Worm (Caenorhabditis elegans) whole organism, young adult: ENCODE measurements around the gene srd-4.

Experiments used
- F52B5.7 ChIP-seq: sonication (generic microtip); optimal IDR thresholded peaks from 2 replicates; lab custom pipeline; 2016; ENCODE audit warnings: mild to moderate bottlenecking, missing genetic modification characterization, missing compliant biosample characterization
- K12H6.12 ChIP-seq: fragments of 200-800 bp; sonication (Bioruptor generic); optimal IDR thresholded peaks from 2 replicates; lab custom pipeline; 2018; ENCODE audit warnings: mild to moderate bottlenecking, missing genetic modification characterization, missing compliant biosample characterization
- ama-1 ChIP-seq, 3 experiments: fragments of 150-350 bp in 1 of 3; sonication (generic microtip) in 2 of 3; optimal IDR thresholded peaks; 2 replicates each; lab custom pipeline; 2014 to 2018; ENCODE audit warnings: missing biosample characterization in 2 of 3, missing genetic modification characterization in 2 of 3, missing genetic modification reagents in 2 of 3
- cebp-1 ChIP-seq, 2 experiments: fragments of 200-800 bp in 1 of 2; sonication (Bioruptor generic) in 1 of 2; sonication (generic microtip) in 1 of 2; IDR thresholded peaks in 1 of 2; optimal IDR thresholded peaks in 1 of 2; 2 replicates each; pipeline versions ENCODE4 v1.3.6 to Lab custom; 2017 to 2022; ENCODE audit warnings: missing compliant biosample characterization in 2 of 2, missing genetic modification characterization in 2 of 2, mild to moderate bottlenecking in 1 of 2, missing genetic modification reagents in 1 of 2, moderate library complexity in 1 of 2
- cebp-2 ChIP-seq: fragments of 200-800 bp; sonication (Bioruptor generic); IDR thresholded peaks from 2 replicates; pipeline ENCODE4 v1.3.6; 2022; ENCODE audit warnings: missing genetic modification characterization, missing compliant biosample characterization
- egl-18 ChIP-seq: fragments of 200-800 bp; sonication (Bioruptor generic); IDR thresholded peaks from 2 replicates; pipeline ENCODE4 v1.3.6; 2022; ENCODE audit warnings: missing genetic modification reagents, missing genetic modification characterization, missing compliant biosample characterization
- egrh-3 ChIP-seq: fragments of 200-800 bp; sonication (Bioruptor generic); IDR thresholded peaks from 2 replicates; pipeline ENCODE4 v1.3.6; 2022; ENCODE audit warnings: missing genetic modification reagents, missing genetic modification characterization, missing compliant biosample characterization
- gei-17 ChIP-seq: fragments of 200-800 bp; sonication (Bioruptor generic); optimal IDR thresholded peaks from 2 replicates; lab custom pipeline; 2018; ENCODE audit warnings: mild to moderate bottlenecking, missing genetic modification characterization, missing compliant biosample characterization
- lin-26 ChIP-seq: fragments of 200-800 bp; sonication (Bioruptor generic); IDR thresholded peaks from 2 replicates; pipeline ENCODE4 v1.3.6; 2022; ENCODE audit warnings: missing genetic modification reagents, missing genetic modification characterization, missing compliant biosample characterization
- mxl-1 ChIP-seq: sonication (generic microtip); optimal IDR thresholded peaks from 2 replicates; lab custom pipeline; 2016; ENCODE audit warnings: missing genetic modification characterization, missing compliant biosample characterization

DNA sequence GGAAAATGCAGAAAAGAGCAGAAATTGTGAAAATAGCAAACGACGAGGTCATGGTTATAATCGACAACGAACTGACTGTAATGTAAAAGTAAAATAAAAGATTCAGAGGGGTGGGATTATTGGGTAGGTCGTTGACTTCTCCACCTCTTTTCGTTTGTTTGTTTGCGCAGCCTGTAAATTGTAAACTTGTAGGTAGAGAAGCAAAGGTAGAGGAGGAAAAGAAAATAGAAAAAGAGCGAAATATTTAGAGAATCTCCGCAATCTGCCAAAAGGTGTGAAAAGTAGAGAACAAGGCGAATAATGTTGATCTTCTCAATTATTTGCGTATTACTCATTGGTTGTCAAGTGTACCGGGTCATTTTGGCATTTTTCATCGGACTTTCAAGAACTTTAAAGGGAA lies 2.6 kb downstream of the srd-4 start, which contains the start of gene ZK863.8:
- TF ChIP-seq K12H6.12 (tag; lab: Kevin White, UChicago) = no peak
- TF ChIP-seq egl-18 (GFP tag; lab: Robert Waterston, UW) = no peak
- no peak for TF ChIP-seq cebp-2
- no peak for TF ChIP-seq gei-17 (GFP tag; lab: Kevin White, UChicago)
- no peak for TF ChIP-seq egrh-3 (GFP tag; lab: Robert Waterston, UW)
- no peak for TF ChIP-seq ama-1 (optimal IDR thresholded peaks at IDR 0.05; lab: Kevin White, UChicago)
- TF ChIP-seq ama-1 (GFP tag; optimal IDR thresholded peaks at IDR 0.05; lab: Kevin White, UChicago) = no peak
- no peak for TF ChIP-seq lin-26
- TF ChIP-seq F52B5.7 = no peak
- no peak for TF ChIP-seq cebp-1 (GFP tag; IDR thresholded peaks at IDR 0.05; lab: Robert Waterston, UW)
- no peak for TF ChIP-seq cebp-1 (tag; optimal IDR thresholded peaks at IDR 0.05; lab: Kevin White, UChicago)
- no peak for TF ChIP-seq mxl-1 (tag; lab: Kevin White, UChicago)
